Worm (Caenorhabditis elegans) whole organism, L4/young adult: ENCODE results near the gene E02H9.13.
A peak's percentile ranks its signal among the peaks of the same experiment; 100 is the strongest.

ENCODE experiments used
- W03F9.2 ChIP-seq: fragments of 150-350 bp; optimal IDR thresholded peaks from 2 replicates; lab custom pipeline; 2014; ENCODE audit warnings: missing biosample characterization, missing genetic modification characterization
- him-1 ChIP-seq: sonication (generic microtip); optimal IDR thresholded peaks from 2 replicates; lab custom pipeline; 2016; ENCODE audit warnings: missing genotype, missing genetic modification reagents, missing genetic modification characterization, missing compliant biosample characterization

DNA sequence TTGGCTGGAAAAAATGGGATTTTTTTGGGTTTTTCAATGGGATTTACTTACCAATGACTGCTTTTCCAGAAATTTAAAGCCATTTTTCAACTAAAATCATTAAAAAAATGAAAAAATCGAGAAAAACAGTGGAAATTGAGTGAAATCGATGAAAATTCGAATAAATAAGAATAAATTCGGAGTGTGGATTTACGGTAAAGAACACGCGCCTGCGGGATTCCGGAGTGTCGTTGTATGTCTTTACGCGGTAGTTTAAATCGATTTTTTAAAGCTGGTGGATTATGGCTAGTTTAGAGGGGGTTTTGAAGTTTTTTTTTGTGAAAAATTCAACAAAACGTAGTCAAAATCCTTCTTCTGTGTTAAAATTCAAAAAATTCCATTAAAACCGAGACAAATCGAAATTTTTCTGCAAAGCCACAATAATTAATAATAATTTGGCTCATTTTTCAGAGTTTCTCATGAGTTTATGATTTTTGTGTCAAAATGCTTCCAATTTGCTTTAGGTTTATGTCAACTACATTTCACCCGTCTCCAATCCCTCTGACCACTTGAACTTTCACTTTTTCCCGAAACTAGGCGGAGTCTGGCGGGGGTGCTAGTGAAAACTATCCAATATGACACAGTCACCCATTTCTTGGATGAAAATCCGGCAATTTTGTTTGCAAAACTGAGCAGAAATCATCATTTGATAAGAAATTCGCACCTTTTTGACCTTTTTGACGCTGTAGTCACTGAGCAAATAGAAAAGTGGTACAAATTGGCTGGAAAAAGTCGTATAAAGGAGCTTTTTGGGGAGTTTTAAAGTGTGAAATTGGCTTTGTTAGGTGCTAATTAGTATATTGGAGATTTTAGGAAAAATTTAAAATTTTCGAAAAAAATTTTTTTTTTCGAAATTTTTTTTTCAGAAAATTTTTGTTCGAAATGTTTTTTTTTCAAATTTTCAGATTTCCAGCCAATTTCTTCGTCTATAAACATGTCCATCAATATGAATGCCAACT is 37.1 kb downstream of the E02H9.13 start, which contains the start of the genes cic-1 and strm-1:
- TF ChIP-seq him-1 (no peak), W03F9.2 (peak; percentile 53)
